Worm (Caenorhabditis elegans): ENCODE measurements around the gene F07F6.4.

Gene F07F6.4

DNA sequence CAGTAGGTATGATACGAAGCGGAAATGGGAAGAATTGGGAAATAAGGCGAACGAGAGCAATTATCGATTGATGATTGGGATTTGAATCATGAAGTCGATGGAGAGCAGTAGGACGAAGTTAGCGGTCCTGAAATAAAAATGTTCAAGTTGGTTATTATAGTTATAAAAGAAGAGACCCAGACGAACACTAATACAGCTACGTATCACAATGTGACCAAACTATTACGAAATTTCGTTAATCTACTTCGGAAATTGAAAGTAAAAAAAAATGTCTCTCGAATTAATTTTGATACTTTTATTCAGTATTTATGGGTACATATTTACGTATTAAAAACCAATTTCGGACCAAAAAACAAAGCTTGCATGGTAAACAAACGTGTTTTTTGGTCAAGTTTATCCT lies 2.9 kb downstream of the F07F6.4 start:
- no peak for TF ChIP-seq hlh-26 (GFP tag; conservative IDR thresholded peaks at IDR 0.05)
- peak; percentile 58 for TF ChIP-seq cebp-1 (GFP tag; IDR thresholded peaks at IDR 0.05)
- peak; percentile 68 for TF ChIP-seq cebp-1 (tag; optimal IDR thresholded peaks at IDR 0.05)

DNA sequence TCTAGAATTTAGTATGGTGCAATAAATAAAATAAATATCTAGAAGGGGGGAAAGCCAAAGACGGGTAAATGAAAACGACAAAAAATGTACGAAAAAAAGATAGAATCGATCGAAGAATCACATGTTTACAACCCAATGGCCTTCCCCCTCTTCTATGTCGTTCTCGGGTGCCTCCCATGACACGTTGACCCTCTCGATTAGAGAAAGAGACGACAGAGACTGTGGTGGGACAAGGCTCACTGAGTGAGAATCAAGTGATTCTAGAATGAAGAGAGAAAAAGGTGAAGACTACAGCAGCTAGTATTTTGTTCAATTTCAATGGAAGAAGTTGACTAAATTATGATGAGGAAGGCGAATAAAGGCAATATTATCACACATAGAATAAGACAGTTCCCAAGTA lies 3.3 kb downstream of the F07F6.4 start:
- TF ChIP-seq B0336.3 (GFP tag; IDR thresholded peaks at IDR 0.05) (peak; percentile 65; the same call in 1 of the 2 replicates), Y79H2A.3 (GFP tag; conservative IDR thresholded peaks at IDR 0.05) (no peak), attf-5 (GFP tag; optimal IDR thresholded peaks at IDR 0.05) (peak; percentile 74), hlh-26 (GFP tag; conservative IDR thresholded peaks at IDR 0.05) (no peak), cebp-1 (GFP tag; IDR thresholded peaks at IDR 0.05) (no peak; the same call in 1 of the 2 replicates), cebp-1 (tag; optimal IDR thresholded peaks at IDR 0.05) (peak; percentile 65), Y53F4B.3 (GFP tag; IDR thresholded peaks at IDR 0.05) (no peak), dox-1 (GFP tag; IDR thresholded peaks at IDR 0.05) (peak; percentile 65), akir-1 (GFP tag; optimal IDR thresholded peaks at IDR 0.05) (no peak), nfyb-1 (GFP tag; IDR thresholded peaks at IDR 0.05) (0 out of 2 replicates have a peak, but pooled peaks have one; percentile 59), ztf-26 (tag; optimal IDR thresholded peaks at IDR 0.05) (no peak), zim-3 (tag; optimal IDR thresholded peaks at IDR 0.05) (no peak), hmg-1.2 (GFP tag; IDR thresholded peaks at IDR 0.05) (no peak; the same call in 1 of the 2 replicates), efl-1 (GFP tag; optimal IDR thresholded peaks at IDR 0.05) (no peak), lin-40 (tag; optimal IDR thresholded peaks at IDR 0.05) (peak; percentile 15), lin-54 (GFP tag; optimal IDR thresholded peaks at IDR 0.05) (peak; percentile 18), ztf-6 (GFP tag; IDR thresholded peaks at IDR 0.05) (no peak), repo-1 (tag; optimal IDR thresholded peaks at IDR 0.05) (no peak), nfya-1 (tag; optimal IDR thresholded peaks at IDR 0.05; ENCODE audit: borderline replicate concordance, insufficient read depth) (no peak), snpc-4 (GFP tag; optimal IDR thresholded peaks at IDR 0.05) (no peak), snpc-4 (tag; optimal IDR thresholded peaks at IDR 0.05) (peak in 3 of 4 experiments; percentile 8 to 18 (median 9)), K12H6.12 (tag; optimal IDR thresholded peaks at IDR 0.05) (peak; percentile 38), lsy-27 (tag; optimal IDR thresholded peaks at IDR 0.05; ENCODE audit: borderline replicate concordance, insufficient read depth) (no peak), lsl-1 (GFP tag; optimal IDR thresholded peaks at IDR 0.05) (no peak), bed-2 (GFP tag; IDR thresholded peaks at IDR 0.05) (no peak), ceh-27 (GFP tag; optimal IDR thresholded peaks at IDR 0.05) (peak; percentile 57), madf-8 (GFP tag; conservative IDR thresholded peaks at IDR 0.05) (no peak), tbp1 (GFP tag; optimal IDR thresholded peaks at IDR 0.05) (peak; percentile 29), lir-1 (GFP tag; conservative IDR thresholded peaks at IDR 0.05) (no peak), ztf-25 (GFP tag; IDR thresholded peaks at IDR 0.05) (no peak), C06A6.2 (GFP tag; conservative IDR thresholded peaks at IDR 0.05) (peak; percentile 26; the same call in 1 of the 2 replicates), F52B5.7 (tag; optimal IDR thresholded peaks at IDR 0.05) (no peak), bed-1 (GFP tag; IDR thresholded peaks at IDR 0.05) (no peak), dpff-1 (tag; optimal IDR thresholded peaks at IDR 0.05) (no peak), ceh-100 (GFP tag; IDR thresholded peaks at IDR 0.05) (no peak; the same call in 1 of the 2 replicates), egrh-3 (GFP tag; IDR thresholded peaks at IDR 0.05) (0 out of 2 replicates have a peak, but pooled peaks have one; percentile 16), zfh-2 (GFP tag; conservative IDR thresholded peaks at IDR 0.05) (no peak), madf-10 (tag; optimal IDR thresholded peaks at IDR 0.05) (peak; percentile 32), die-1 (tag; optimal IDR thresholded peaks at IDR 0.05) (peak; percentile 23), ZK185.1 (tag; optimal IDR thresholded peaks at IDR 0.05; ENCODE audit: poor library complexity, severe bottlenecking) (no peak), let-607 (tag; optimal IDR thresholded peaks at IDR 0.05) (peak in 1 of 2 experiments; percentile 32), mcd-1 (GFP tag; IDR thresholded peaks at IDR 0.05) (peak; percentile 51), hlh-12 (tag; optimal IDR thresholded peaks at IDR 0.05) (no peak), Y67H2A.10 (GFP tag; conservative IDR thresholded peaks at IDR 0.05) (no peak; the same call in 1 of the 2 replicates), ets-4 (GFP tag; optimal IDR thresholded peaks at IDR 0.05) (peak; percentile 13), somi-1 (GFP tag; optimal IDR thresholded peaks at IDR 0.05) (peak; percentile 6)
